Worm (Caenorhabditis elegans): Measurements from ENCODE around the gene C15C7.6.

C15C7.6 gene

ce11 chrX:3153133-3153532 is 17.2 kb downstream of the C15C7.6 start (continued):
- no peak for TF ChIP-seq aha-1 (tag)
- TF ChIP-seq lsy-2 (tag; optimal IDR thresholded peaks at IDR 0.05), result no peak
- no peak for TF ChIP-seq F26F4.8 (GFP tag; conservative IDR thresholded peaks at IDR 0.05)
- TF ChIP-seq Y48G9A.11 (GFP tag; IDR thresholded peaks at IDR 0.05), result no peak

ce11 chrX:3152361-3152760 is 18.0 kb downstream of the C15C7.6 start, which contains the start of gene bbln-1:
Gene bbln-1 (minus strand): TSS chrX:3152461.
- no peak for TF ChIP-seq lin-29 (GFP tag; IDR thresholded peaks at IDR 0.05)
- TF ChIP-seq nhr-6 (tag; optimal IDR thresholded peaks at IDR 0.05), result no peak

ce11 chrX:3145265-3145664 is 25.1 kb downstream of the C15C7.6 start, which contains the start of gene C15C7.4:
Gene C15C7.4 (plus strand): TSS chrX:3145565.
- TF ChIP-seq F26F4.8 (GFP tag; conservative IDR thresholded peaks at IDR 0.05) (no peak), nhr-11 (tag; optimal IDR thresholded peaks at IDR 0.05) (no peak), ceh-62 (tag; optimal IDR thresholded peaks at IDR 0.05) (no peak), zip-11 (GFP tag; IDR thresholded peaks at IDR 0.05) (no peak), aly-2 (tag; optimal IDR thresholded peaks at IDR 0.05) (no peak), nhr-48 (tag; optimal IDR thresholded peaks at IDR 0.05) (no peak), F44E2.7 (GFP tag; IDR thresholded peaks at IDR 0.05) (no peak), nhr-41 (GFP tag; IDR thresholded peaks at IDR 0.05) (no peak), ceh-44 (GFP tag; IDR thresholded peaks at IDR 0.05) (no peak), unc-130 (GFP tag; optimal IDR thresholded peaks at IDR 0.05) (no peak), php-3 (GFP tag; IDR thresholded peaks at IDR 0.05) (no peak), mxl-3 (GFP tag; optimal IDR thresholded peaks at IDR 0.05) (no peak), T20F7.1 (GFP tag; optimal IDR thresholded peaks at IDR 0.05) (no peak), nhr-76 (tag; optimal IDR thresholded peaks at IDR 0.05) (no peak), nhr-111 (GFP tag; optimal IDR thresholded peaks at IDR 0.05) (no peak), ama-1 (optimal IDR thresholded peaks at IDR 0.05) (no peak), snpc-1.2 (GFP tag; IDR thresholded peaks at IDR 0.05) (no peak), ces-1 (GFP tag; optimal IDR thresholded peaks at IDR 0.05) (no peak), ceh-20 (GFP tag; IDR thresholded peaks at IDR 0.05) (no peak), Y105C5A.15 (GFP tag; IDR thresholded peaks at IDR 0.05) (no peak)

DNA sequence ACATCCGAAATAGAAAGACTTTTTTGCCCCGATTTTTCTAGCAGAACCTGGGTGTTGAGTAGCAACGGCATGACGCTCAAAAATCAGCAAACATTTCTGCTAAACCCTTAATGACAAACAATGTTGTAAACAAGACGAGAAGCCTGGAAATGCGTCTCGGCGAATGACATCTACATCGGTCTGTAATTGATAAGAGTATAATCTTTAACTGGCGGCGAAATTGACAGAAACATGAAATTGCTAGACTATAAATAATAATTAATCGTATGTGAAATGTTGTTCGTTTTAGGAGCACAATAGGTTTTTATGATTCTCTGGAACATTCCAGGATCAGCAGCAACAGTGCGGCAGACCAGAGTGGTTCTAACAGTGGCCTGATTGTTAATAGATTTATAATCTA is 28.7 kb downstream of the C15C7.6 start:
- TF ChIP-seq lin-39 (tag; optimal IDR thresholded peaks at IDR 0.05), result no peak
- no peak for TF ChIP-seq ceh-32 (tag; optimal IDR thresholded peaks at IDR 0.05; ENCODE audit: poor library complexity)
- TF ChIP-seq daf-16 (GFP tag; optimal IDR thresholded peaks at IDR 0.05), result no peak
- peak; percentile 98 for TF ChIP-seq daf-16 (tag; optimal IDR thresholded peaks at IDR 0.05)
- TF ChIP-seq ceh-28 (tag; optimal IDR thresholded peaks at IDR 0.05), result no peak
- TF ChIP-seq ztf-7 (tag; optimal IDR thresholded peaks at IDR 0.05), result no peak
- no peak for TF ChIP-seq cey-2 (tag; optimal IDR thresholded peaks at IDR 0.05; ENCODE audit: borderline replicate concordance, insufficient read depth)
- no peak for TF ChIP-seq lsy-2 (tag; optimal IDR thresholded peaks at IDR 0.05)
- no peak for TF ChIP-seq egl-27 (tag; optimal IDR thresholded peaks at IDR 0.05)
- TF ChIP-seq nhr-237 (tag; optimal IDR thresholded peaks at IDR 0.05), result no peak
- peak; percentile 46 for TF ChIP-seq aha-1 (tag)
- 0 out of 2 replicates have a peak, but pooled peaks have one; percentile 55 for TF ChIP-seq tra-1 (GFP tag; IDR thresholded peaks at IDR 0.05)
- TF ChIP-seq lin-1 (GFP tag; IDR thresholded peaks at IDR 0.05), result no peak
- TF ChIP-seq lin-29 (GFP tag; IDR thresholded peaks at IDR 0.05), result no peak
- no peak for TF ChIP-seq Y75B8A.6 (GFP tag; IDR thresholded peaks at IDR 0.05)
- TF ChIP-seq spr-1 (tag; optimal IDR thresholded peaks at IDR 0.05), result no peak
- no peak for TF ChIP-seq lin-15B (tag; optimal IDR thresholded peaks at IDR 0.05)
- peak; percentile 31; the same call in 1 of the 2 replicates for TF ChIP-seq dmd-6 (GFP tag; IDR thresholded peaks at IDR 0.05)
- no peak for TF ChIP-seq mdl-1 (tag; optimal IDR thresholded peaks at IDR 0.05)
- peak; percentile 45 for TF ChIP-seq hlh-11 (tag; optimal IDR thresholded peaks at IDR 0.05)
- peak; percentile 55 for TF ChIP-seq dve-1 (tag; optimal IDR thresholded peaks at IDR 0.05; ENCODE audit: insufficient read depth)
- no peak for TF ChIP-seq mxl-3 (GFP tag; optimal IDR thresholded peaks at IDR 0.05)
- TF ChIP-seq ceh-82 (tag; optimal IDR thresholded peaks at IDR 0.05), result no peak

Data from whole organism, L4 larva.